Fruit fly (Drosophila melanogaster) whole organism, embryonic: ENCODE data around the gene dgt1.

Experiments used
- CG11723 ChIP-seq: fragments of 200-800 bp; sonication (Bioruptor generic); optimal IDR thresholded peaks from 2 replicates; lab custom pipeline; 2017; ENCODE audit warnings: missing biosample characterization, mild to moderate bottlenecking, missing genetic modification characterization
- CG12071 ChIP-seq: fragments of 200-800 bp; sonication (Bioruptor generic); optimal IDR thresholded peaks from 3 replicates; lab custom pipeline; 2018; ENCODE audit warnings: missing biosample characterization, mild to moderate bottlenecking, missing genetic modification characterization
- CG12744 ChIP-seq: fragments of 200-800 bp; sonication (Bioruptor generic); optimal IDR thresholded peaks from 2 replicates; lab custom pipeline; 2016; ENCODE audit warnings: missing biosample characterization, missing genetic modification characterization
- CG13624 ChIP-seq: fragments of 200-800 bp; sonication (Bioruptor generic); optimal IDR thresholded peaks from 2 replicates; lab custom pipeline; 2016; ENCODE audit warnings: missing biosample characterization, missing genetic modification characterization
- CG1603 ChIP-seq: fragments of 200-800 bp; sonication (Bioruptor generic); optimal IDR thresholded peaks from 2 replicates; lab custom pipeline; 2019; ENCODE audit warnings: missing biosample characterization, mild to moderate bottlenecking, missing genetic modification characterization, moderate library complexity
- CG1647 ChIP-seq: fragments of 200-800 bp; sonication (Bioruptor generic); optimal IDR thresholded peaks from 3 replicates; lab custom pipeline; 2016; ENCODE audit warnings: missing biosample characterization, missing genetic modification characterization
- CG16813 ChIP-seq: fragments of 200-800 bp; sonication (Bioruptor generic); IDR thresholded peaks from 3 replicates; pipeline ENCODE4 v1.3.6; 2022; ENCODE audit warnings: missing biosample characterization, missing genetic modification characterization; ENCODE audit not compliant: partially characterized antibody
- CG17385 ChIP-seq: fragments of 200-800 bp; sonication (Bioruptor generic); optimal IDR thresholded peaks from 3 replicates; lab custom pipeline; 2018; ENCODE audit warnings: missing biosample characterization, mild to moderate bottlenecking, missing genetic modification characterization
- CG2120 ChIP-seq: fragments of 200-800 bp; sonication (Bioruptor generic); optimal IDR thresholded peaks from 3 replicates; lab custom pipeline; 2016; ENCODE audit warnings: missing biosample characterization, missing genetic modification characterization
- CG34224 ChIP-seq: fragments of 200-800 bp; sonication (Bioruptor generic); IDR thresholded peaks from 3 replicates; pipeline ENCODE4 v1.3.6; 2022; ENCODE audit warnings: missing biosample characterization, missing genetic modification characterization; ENCODE audit not compliant: partially characterized antibody
- CG4404 ChIP-seq: fragments of 200-800 bp; sonication (Bioruptor generic); IDR thresholded peaks from 2 replicates; pipeline ENCODE4 v1.3.6; 2022; ENCODE audit warnings: missing biosample characterization, missing genetic modification characterization
- CG7372 ChIP-seq: fragments of 200-800 bp; sonication (Bioruptor generic); IDR thresholded peaks from 2 replicates; pipeline ENCODE4 v1.3.6; 2022; ENCODE audit warnings: missing biosample characterization, missing genetic modification characterization
- CG7786 ChIP-seq: fragments of 200-800 bp; sonication (Bioruptor generic); optimal IDR thresholded peaks from 2 replicates; lab custom pipeline; 2016; ENCODE audit warnings: missing biosample characterization, missing genetic modification characterization
- CG8281 ChIP-seq: fragments of 200-800 bp; sonication (Bioruptor generic); optimal IDR thresholded peaks from 2 replicates; lab custom pipeline; 2018; ENCODE audit warnings: missing biosample characterization, mild to moderate bottlenecking, missing genetic modification characterization, moderate library complexity
- CG8388 ChIP-seq: fragments of 200-800 bp; sonication (Bioruptor generic); optimal IDR thresholded peaks from 2 replicates; lab custom pipeline; 2019; ENCODE audit warnings: missing biosample characterization, mild to moderate bottlenecking, missing genetic modification characterization, moderate library complexity
- CG8944 ChIP-seq: fragments of 200-800 bp; sonication (Bioruptor generic); optimal IDR thresholded peaks from 3 replicates; lab custom pipeline; 2016; ENCODE audit warnings: missing biosample characterization, missing genetic modification characterization
- CG9727 ChIP-seq: fragments of 200-800 bp; sonication (Bioruptor generic); optimal IDR thresholded peaks from 3 replicates; lab custom pipeline; 2017; ENCODE audit warnings: missing biosample characterization, mild to moderate bottlenecking, missing genetic modification characterization
- D19B ChIP-seq: fragments of 200-800 bp; sonication (Bioruptor generic); optimal IDR thresholded peaks from 2 replicates; lab custom pipeline; 2017; ENCODE audit warnings: missing biosample characterization, mild to moderate bottlenecking, missing genetic modification characterization
- Dek ChIP-seq: fragments of 200-800 bp; sonication (Bioruptor generic); optimal IDR thresholded peaks from 3 replicates; lab custom pipeline; 2019; ENCODE audit warnings: missing biosample characterization, mild to moderate bottlenecking, missing genetic modification characterization, moderate library complexity
- Dip2 ChIP-seq: fragments of 200-800 bp; sonication (Bioruptor generic); IDR thresholded peaks from 2 replicates; pipeline ENCODE4 v1.3.6; 2022; ENCODE audit warnings: missing biosample characterization, missing genetic modification characterization
- Dref ChIP-seq: fragments of 200-800 bp; sonication (Bioruptor generic); IDR thresholded peaks from 2 replicates; pipeline ENCODE4 v1.3.6; 2022; ENCODE audit warnings: missing biosample characterization, missing genetic modification characterization
- Fer1 ChIP-seq: fragments of 200-800 bp; sonication (Bioruptor generic); optimal IDR thresholded peaks from 2 replicates; lab custom pipeline; 2017; ENCODE audit warnings: missing biosample characterization, mild to moderate bottlenecking, missing genetic modification characterization
- HHEX ChIP-seq: fragments of 200-800 bp; sonication (Bioruptor generic); optimal IDR thresholded peaks from 3 replicates; lab custom pipeline; 2017; ENCODE audit warnings: missing biosample characterization, mild to moderate bottlenecking, missing genetic modification characterization, missing genetic modification reagents
- Lhr ChIP-seq: fragments of 200-800 bp; sonication (Bioruptor generic); optimal IDR thresholded peaks from 3 replicates; lab custom pipeline; 2017; ENCODE audit warnings: mild to moderate bottlenecking, missing biosample characterization, missing genetic modification reagents, missing genetic modification characterization
- Lpt ChIP-seq: fragments of >200 bp; optimal IDR thresholded peaks from 2 replicates; lab custom pipeline; 2018; ENCODE audit warnings: missing biosample characterization, missing genetic modification characterization
- MESR4 ChIP-seq: fragments of 200-800 bp; sonication (Bioruptor generic); optimal IDR thresholded peaks from 2 replicates; lab custom pipeline; 2018; ENCODE audit warnings: missing biosample characterization, mild to moderate bottlenecking, missing genetic modification characterization, moderate library complexity
- MTF-1 ChIP-seq: fragments of 200-800 bp; sonication (Bioruptor generic); optimal IDR thresholded peaks from 2 replicates; lab custom pipeline; 2018; ENCODE audit warnings: missing biosample characterization, mild to moderate bottlenecking, missing genetic modification characterization, borderline replicate concordance
- NFAT ChIP-seq: fragments of 200-800 bp; sonication (Bioruptor generic); IDR thresholded peaks from 2 replicates; pipeline ENCODE4 v1.3.6; 2022; ENCODE audit warnings: missing biosample characterization, missing genetic modification characterization
- NK7.1 ChIP-seq: fragments of 200-800 bp; sonication (Bioruptor generic); optimal IDR thresholded peaks from 3 replicates; lab custom pipeline; 2016; ENCODE audit warnings: missing biosample characterization, missing genetic modification characterization
- Neu2 ChIP-seq: fragments of 200-800 bp; sonication (Bioruptor generic); optimal IDR thresholded peaks from 3 replicates; lab custom pipeline; 2016; ENCODE audit warnings: missing biosample characterization, missing genetic modification characterization, borderline replicate concordance
- Side ChIP-seq: fragments of 200-800 bp; sonication (Bioruptor generic); optimal IDR thresholded peaks from 2 replicates; lab custom pipeline; 2016; ENCODE audit warnings: missing biosample characterization, missing genetic modification characterization
- amos ChIP-seq: fragments of 200-800 bp; sonication (Bioruptor generic); IDR thresholded peaks from 2 replicates; pipeline ENCODE4 v1.3.6; 2022; ENCODE audit warnings: missing biosample characterization, missing genetic modification characterization; ENCODE audit not compliant: partially characterized antibody
- ase ChIP-seq: fragments of 200-800 bp; sonication (Bioruptor generic); IDR thresholded peaks from 3 replicates; pipeline ENCODE4 v1.3.6; 2022; ENCODE audit warnings: missing biosample characterization, missing genetic modification characterization
- az2 ChIP-seq: fragments of 200-800 bp; sonication (Bioruptor generic); optimal IDR thresholded peaks from 3 replicates; lab custom pipeline; 2016; ENCODE audit warnings: missing biosample characterization, missing genetic modification characterization
- btn ChIP-seq: fragments of 200-800 bp; sonication (Bioruptor generic); optimal IDR thresholded peaks from 2 replicates; lab custom pipeline; 2016; ENCODE audit warnings: missing biosample characterization, missing genetic modification characterization
- cad ChIP-seq: fragments of >200 bp; optimal IDR thresholded peaks from 2 replicates; lab custom pipeline; 2017; ENCODE audit warnings: missing biosample characterization, missing genetic modification characterization
- chinmo ChIP-seq: fragments of 200-800 bp; sonication (Bioruptor generic); IDR thresholded peaks from 4 replicates; pipeline ENCODE4 v1.3.6; 2022; ENCODE audit warnings: missing biosample characterization, missing genetic modification characterization; ENCODE audit not compliant: partially characterized antibody
- da ChIP-seq: fragments of 200-800 bp; sonication (Bioruptor generic); optimal IDR thresholded peaks from 2 replicates; lab custom pipeline; 2016; ENCODE audit warnings: missing biosample characterization, missing genetic modification characterization
- ftz-f1 ChIP-seq: fragments of 200-800 bp; sonication (Bioruptor generic); optimal IDR thresholded peaks from 2 replicates; lab custom pipeline; 2016; ENCODE audit warnings: missing biosample characterization, missing genetic modification characterization
- gcm2 ChIP-seq: fragments of 200-800 bp; sonication (Bioruptor generic); optimal IDR thresholded peaks from 2 replicates; lab custom pipeline; 2016; ENCODE audit warnings: missing biosample characterization, missing genetic modification characterization
- gt ChIP-seq: fragments of 200-800 bp; sonication (Bioruptor generic); IDR thresholded peaks from 2 replicates; pipeline ENCODE4 v1.3.6; 2022; ENCODE audit warnings: missing biosample characterization, missing genetic modification characterization
- ham ChIP-seq: fragments of 200-800 bp; sonication (Bioruptor generic); IDR thresholded peaks from 2 replicates; pipeline ENCODE4 v1.3.6; 2022; ENCODE audit warnings: missing biosample characterization, missing genetic modification characterization
- hth ChIP-seq: fragments of >200 bp; optimal IDR thresholded peaks from 2 replicates; lab custom pipeline; 2017; ENCODE audit warnings: inconsistent platforms
- ken ChIP-seq: fragments of 200-800 bp; sonication (Bioruptor generic); IDR thresholded peaks from 3 replicates; pipeline ENCODE4 v1.3.6; 2022; ENCODE audit warnings: missing biosample characterization, missing genetic modification characterization
- lola ChIP-seq, 3 experiments: fragments of >200 bp in 2 of 3; fragments of 200-800 bp in 1 of 3; sonication (Bioruptor generic) in 1 of 3; optimal IDR thresholded peaks; 2 replicates each; lab custom pipeline; 2017 to 2019; ENCODE audit warnings: missing biosample characterization in 3 of 3, missing genetic modification characterization in 3 of 3, mild to moderate bottlenecking in 1 of 3, moderate library complexity in 1 of 3
- nerfin-1 ChIP-seq: fragments of 200-800 bp; sonication (Bioruptor generic); optimal IDR thresholded peaks from 3 replicates; lab custom pipeline; 2019; ENCODE audit warnings: missing biosample characterization, mild to moderate bottlenecking, missing genetic modification characterization, moderate library complexity
- phol ChIP-seq: fragments of 200-800 bp; sonication (Bioruptor generic); optimal IDR thresholded peaks from 3 replicates; lab custom pipeline; 2018; ENCODE audit warnings: missing biosample characterization, mild to moderate bottlenecking, missing genetic modification characterization, moderate library complexity
- sisA ChIP-seq: fragments of 200-800 bp; sonication (Bioruptor generic); IDR thresholded peaks from 2 replicates; pipeline ENCODE4 v1.3.6; 2022; ENCODE audit warnings: missing biosample characterization, missing genetic modification characterization
- sna ChIP-seq: fragments of 200-800 bp; sonication (Bioruptor generic); IDR thresholded peaks from 2 replicates; pipeline ENCODE4 v1.3.6; 2022; ENCODE audit warnings: missing biosample characterization, missing genetic modification characterization; ENCODE audit not compliant: partially characterized antibody
- tap ChIP-seq: fragments of 200-800 bp; optimal IDR thresholded peaks from 3 replicates; lab custom pipeline; 2019; ENCODE audit warnings: missing biosample characterization, mild to moderate bottlenecking, missing genetic modification characterization, moderate library complexity
- zfh1 ChIP-seq: fragments of 200-800 bp; sonication (Bioruptor generic); IDR thresholded peaks from 3 replicates; pipeline ENCODE4 v1.3.6; 2022; ENCODE audit warnings: missing biosample characterization, missing genetic modification characterization

The dgt1 gene

DNA sequence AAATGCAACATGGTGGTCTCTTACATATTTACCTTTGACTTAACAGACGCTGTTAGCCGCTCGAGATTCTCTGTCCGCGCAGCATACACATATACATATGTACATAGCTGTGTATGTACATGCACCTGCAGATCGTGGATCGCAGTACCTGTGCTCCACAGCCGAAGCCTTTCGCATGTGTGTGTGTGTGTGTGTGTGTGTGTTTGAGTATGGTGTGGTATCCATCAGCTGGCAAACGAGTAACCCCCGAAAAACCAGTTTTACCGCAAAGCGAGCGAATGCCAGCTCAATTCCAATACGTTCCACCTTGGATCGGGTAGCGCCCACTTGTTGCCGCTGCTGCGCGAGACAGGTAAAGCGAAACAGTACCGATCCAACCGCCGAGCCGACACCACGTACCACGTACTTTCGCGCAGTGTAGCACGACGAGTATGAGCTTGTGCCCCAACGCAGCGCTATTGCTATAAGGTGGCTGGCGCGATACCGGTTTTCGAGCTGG is 15.9 kb downstream of the dgt1 start, which contains the start of gene Cad99C (continued):
- TF ChIP-seq CG9727 (GFP tag; lab: Kevin White, UChicago): no peak
- TF ChIP-seq CG4404 (GFP tag; lab: Robert Waterston, UW): no peak
- no peak for TF ChIP-seq Lhr
- TF ChIP-seq CG16813 (GFP tag; lab: Robert Waterston, UW): no peak
- TF ChIP-seq lola (GFP tag; optimal IDR thresholded peaks at IDR 0.05; lab: Kevin White, UChicago): no peak
- no peak for TF ChIP-seq da (GFP tag; lab: Kevin White, UChicago)
- no peak for TF ChIP-seq NK7.1 (GFP tag; lab: Kevin White, UChicago)
- no peak for TF ChIP-seq CG1603 (tag; lab: Kevin White, UChicago)
- TF ChIP-seq btn (GFP tag; lab: Kevin White, UChicago): no peak
- TF ChIP-seq CG13624 (GFP tag; lab: Kevin White, UChicago): no peak
- peak; percentile 31 for TF ChIP-seq HHEX (GFP tag; lab: Kevin White, UChicago)
- TF ChIP-seq cad: no peak
- no peak for TF ChIP-seq ase (GFP tag; lab: Robert Waterston, UW)
- 0 out of 3 replicates have a peak, but pooled peaks have one; percentile 16 for TF ChIP-seq zfh1
- no peak for TF ChIP-seq Dref (GFP tag; lab: Robert Waterston, UW)
- no peak for TF ChIP-seq nerfin-1 (tag; lab: Kevin White, UChicago)
- no peak for TF ChIP-seq MTF-1 (GFP tag; lab: Kevin White, UChicago)
- no peak for TF ChIP-seq MESR4 (GFP tag; lab: Kevin White, UChicago)
- no peak for TF ChIP-seq hth (lab: Kevin White, UChicago)
- no peak for TF ChIP-seq CG8944 (GFP tag; lab: Kevin White, UChicago)
- no peak for TF ChIP-seq CG34224 (GFP tag; lab: Robert Waterston, UW)
- TF ChIP-seq gt (GFP tag; lab: Robert Waterston, UW): no peak
- no peak for TF ChIP-seq NFAT (GFP tag; lab: Robert Waterston, UW)
- peak; percentile 39; the same call in 1 of the 2 replicates for TF ChIP-seq amos (GFP tag; lab: Robert Waterston, UW)
- TF ChIP-seq CG12744 (GFP tag; lab: Kevin White, UChicago): no peak
- no peak for TF ChIP-seq tap (tag; lab: Kevin White, UChicago)
- TF ChIP-seq Fer1: no peak
- TF ChIP-seq chinmo (GFP tag; lab: Robert Waterston, UW): peak; percentile 98
- no peak for TF ChIP-seq ken (GFP tag; lab: Robert Waterston, UW)
- 0 out of 2 replicates have a peak, but pooled peaks have one; percentile 43 for TF ChIP-seq sna (GFP tag; lab: Robert Waterston, UW)
- TF ChIP-seq ftz-f1: peak; percentile 53
- TF ChIP-seq Neu2 (GFP tag; lab: Kevin White, UChicago): no peak
- no peak for TF ChIP-seq Lpt (GFP tag; lab: Kevin White, UChicago)
- TF ChIP-seq CG17385: peak; percentile 1
- TF ChIP-seq CG8388 (GFP tag; lab: Kevin White, UChicago): no peak
- no peak for TF ChIP-seq CG2120
- no peak for TF ChIP-seq gcm2
- TF ChIP-seq CG8281 (tag; lab: Kevin White, UChicago): no peak
- no peak for TF ChIP-seq ham (GFP tag; lab: Robert Waterston, UW)
- no peak for TF ChIP-seq sisA (GFP tag; lab: Robert Waterston, UW)
- TF ChIP-seq D19B (GFP tag; lab: Kevin White, UChicago): no peak
- no peak for TF ChIP-seq CG7372 (GFP tag; lab: Robert Waterston, UW)
- peak; percentile 1 for TF ChIP-seq Side (GFP tag; lab: Kevin White, UChicago)
- TF ChIP-seq CG1647: no peak
- TF ChIP-seq phol (tag; lab: Kevin White, UChicago): no peak
- TF ChIP-seq CG12071 (GFP tag; lab: Kevin White, UChicago): no peak
- no peak for TF ChIP-seq az2 (GFP tag; lab: Kevin White, UChicago)
- TF ChIP-seq Dek (tag; lab: Kevin White, UChicago): no peak
- TF ChIP-seq Dip2 (GFP tag; lab: Robert Waterston, UW): no peak
- no peak for TF ChIP-seq CG7786
- no peak for TF ChIP-seq CG11723 (GFP tag; lab: Kevin White, UChicago)
